Fruit fly (Drosophila melanogaster) whole organism: ENCODE results near the gene CheA29a.

ENCODE experiments used
- CG8478 ChIP-seq: fragments of >200 bp; optimal IDR thresholded peaks from 2 replicates; lab custom pipeline; 2018; ENCODE audit warnings: inconsistent platforms
- Dll ChIP-seq: fragments of >200 bp; optimal IDR thresholded peaks from 2 replicates; lab custom pipeline; 2017
- pan ChIP-seq: fragments of >200 bp; optimal IDR thresholded peaks from 2 replicates; lab custom pipeline; 2017
- psq ChIP-seq: fragments of >200 bp; optimal IDR thresholded peaks from 2 replicates; lab custom pipeline; 2017
- usp ChIP-seq: fragments of >200 bp; optimal IDR thresholded peaks from 2 replicates; lab custom pipeline; 2017; ENCODE audit warnings: missing biosample characterization, missing genetic modification characterization, mixed read lengths

dm6 chr2L:8432130-8432529 lies 45.0 kb upstream of the CheA29a start:
- no peak for TF ChIP-seq pan
- no peak for TF ChIP-seq psq (lab: Kevin White, UChicago)
- TF ChIP-seq usp (GFP tag; lab: Kevin White, UChicago), result no peak
- no peak for TF ChIP-seq Dll
- no peak for TF ChIP-seq CG8478
